Fruit fly (Drosophila melanogaster): ENCODE results near the gene viaf.

The viaf gene

DNA sequence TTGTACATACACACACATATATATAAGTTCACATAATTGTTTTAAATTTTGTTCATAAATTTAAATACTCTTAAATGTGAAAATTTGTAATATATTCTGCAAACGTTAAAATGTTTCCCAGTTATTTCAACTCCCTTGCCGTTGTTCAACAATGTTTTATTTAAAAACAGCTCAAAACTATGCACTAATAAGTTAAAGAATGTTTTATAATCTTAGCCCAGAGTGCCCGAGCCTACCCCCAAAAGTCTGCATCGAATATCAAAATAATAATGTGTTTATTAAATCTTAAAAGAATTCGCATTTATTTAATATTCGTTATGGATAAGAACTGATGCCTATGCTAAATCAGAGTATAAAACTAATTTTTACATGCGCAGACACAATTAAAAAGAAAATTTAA lies 15.0 kb upstream of the viaf start:
- TF ChIP-seq CG8478 (optimal IDR thresholded peaks at IDR 0.05) (no peak), CTCF (optimal IDR thresholded peaks at IDR 0.05) (no peak)

DNA sequence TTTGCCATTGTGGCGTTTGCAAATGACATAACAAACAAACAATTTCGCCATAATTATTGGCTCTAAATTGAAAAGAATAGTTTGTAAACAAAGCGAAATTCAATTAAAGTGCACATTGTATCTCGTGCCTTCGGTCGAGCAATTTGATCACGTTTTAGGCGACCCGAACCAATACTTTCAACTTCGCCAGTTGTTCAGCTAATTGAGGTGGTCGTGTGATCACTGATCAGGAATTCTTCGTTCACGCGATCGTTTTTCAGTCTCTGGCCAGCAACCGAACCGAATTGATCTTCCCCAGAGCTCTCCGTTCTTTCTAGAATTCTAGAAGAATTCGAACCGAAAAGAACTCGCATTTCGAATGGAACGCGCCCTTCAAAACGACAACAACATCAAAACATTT lies 11.2 kb upstream of the viaf start:
- TF ChIP-seq CG8478 (optimal IDR thresholded peaks at IDR 0.05) (no peak), CTCF (optimal IDR thresholded peaks at IDR 0.05) (no peak)

DNA sequence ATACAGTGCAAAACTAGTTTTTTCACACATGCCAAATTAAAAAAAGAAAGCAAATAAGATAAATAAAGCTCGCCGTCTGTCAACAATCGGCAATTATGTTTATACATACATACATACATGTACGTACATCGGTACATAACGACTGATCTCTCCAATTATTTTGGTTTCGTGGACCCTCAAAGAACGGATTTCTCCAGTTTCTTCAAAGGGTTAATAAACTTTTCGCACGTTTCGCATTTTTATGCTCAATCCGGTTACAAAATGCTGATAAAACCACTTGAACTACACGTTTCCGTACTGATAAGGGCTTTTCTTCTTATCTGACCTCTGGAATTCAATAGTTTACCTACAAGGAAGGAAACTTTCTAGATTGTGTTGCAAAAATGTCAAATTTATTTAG lies 10.5 kb upstream of the viaf start:
- TF ChIP-seq CTCF (optimal IDR thresholded peaks at IDR 0.05): no peak
- no peak for TF ChIP-seq CG8478 (optimal IDR thresholded peaks at IDR 0.05)

- TF ChIP-seq CG8478 (optimal IDR thresholded peaks at IDR 0.05): no peak
- TF ChIP-seq CTCF (optimal IDR thresholded peaks at IDR 0.05): peak; percentile 86 to 89
These were observed 9.6 kb upstream of the viaf start, which contains the start of the genes Pop2 and CG6928 for dm6 chr3L:12002321-12003248. Pop2 (minus strand) TSS chr3L:12002915. CG6928 (plus strand) TSS chr3L:12003155.

- no peak for TF ChIP-seq CG8478 (optimal IDR thresholded peaks at IDR 0.05)
- TF ChIP-seq CTCF (optimal IDR thresholded peaks at IDR 0.05): no peak
These were observed 5.0 kb upstream of the viaf start, which contains the start of gene Grip163 for dm6 chr3L:11997959-11998358. Grip163 (minus strand) TSS chr3L:11998138.

DNA sequence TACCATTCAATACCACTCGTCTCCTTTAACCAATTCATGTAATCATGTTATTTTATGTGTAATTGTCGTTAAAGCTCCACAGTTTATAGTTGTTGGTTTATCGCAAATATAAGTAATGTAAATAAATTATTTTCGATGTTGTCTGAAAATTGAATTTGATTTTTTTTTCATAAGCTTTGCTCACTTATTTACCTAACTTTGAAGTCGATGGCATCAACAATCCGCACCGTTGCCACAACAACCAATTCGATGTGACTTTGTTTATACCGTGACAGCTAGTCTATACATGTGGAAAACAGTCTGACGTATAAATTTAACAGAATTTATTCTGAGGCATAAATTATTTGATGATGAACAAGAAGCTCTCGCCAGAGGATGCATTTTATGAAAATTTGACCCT lies 2.5 kb downstream of the viaf start, which contains the start of gene CG6931:
CG6931 (plus strand) TSS at position 301 of the 400 bp plus-strand sequence.
- no peak for TF ChIP-seq CTCF (optimal IDR thresholded peaks at IDR 0.05)

- no peak for TF ChIP-seq CTCF (optimal IDR thresholded peaks at IDR 0.05)
- TF ChIP-seq CG8478 (optimal IDR thresholded peaks at IDR 0.05): no peak
These were observed 8.4 kb downstream of the viaf start, which contains the start of gene CG6938 for dm6 chr3L:11984606-11985005. CG6938 (plus strand) TSS chr3L:11984906.

DNA sequence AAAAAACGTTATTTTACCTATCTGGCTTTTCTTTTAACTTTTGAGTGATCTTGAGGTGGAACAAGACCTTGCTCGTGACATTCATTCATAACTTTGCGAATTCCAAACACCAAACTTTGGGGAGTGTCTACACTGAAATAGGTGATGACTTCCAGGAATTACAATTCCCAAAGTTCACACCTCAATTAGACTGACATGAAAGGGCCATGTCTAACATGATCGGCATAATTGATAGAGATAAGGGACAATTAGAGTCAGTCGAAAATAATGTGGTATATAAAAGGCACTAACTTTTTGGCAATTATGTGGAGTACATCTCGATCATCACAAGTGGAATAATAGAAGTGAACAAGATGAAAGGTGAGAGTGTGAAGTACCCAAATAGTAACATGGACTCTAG lies 17.2 kb downstream of the viaf start, which contains the start of gene CG43896:
CG43896 (plus strand) TSS at position 301 of the 400 bp plus-strand sequence.
- no peak for TF ChIP-seq CTCF (optimal IDR thresholded peaks at IDR 0.05)
- no peak for TF ChIP-seq CG8478 (optimal IDR thresholded peaks at IDR 0.05)

- no peak for TF ChIP-seq CTCF (optimal IDR thresholded peaks at IDR 0.05)
- TF ChIP-seq CG8478 (optimal IDR thresholded peaks at IDR 0.05): no peak
These were observed 18.4 kb downstream of the viaf start, which contains the start of gene CG14125 for dm6 chr3L:11974605-11975004. CG14125 (plus strand) TSS chr3L:11974905.

DNA sequence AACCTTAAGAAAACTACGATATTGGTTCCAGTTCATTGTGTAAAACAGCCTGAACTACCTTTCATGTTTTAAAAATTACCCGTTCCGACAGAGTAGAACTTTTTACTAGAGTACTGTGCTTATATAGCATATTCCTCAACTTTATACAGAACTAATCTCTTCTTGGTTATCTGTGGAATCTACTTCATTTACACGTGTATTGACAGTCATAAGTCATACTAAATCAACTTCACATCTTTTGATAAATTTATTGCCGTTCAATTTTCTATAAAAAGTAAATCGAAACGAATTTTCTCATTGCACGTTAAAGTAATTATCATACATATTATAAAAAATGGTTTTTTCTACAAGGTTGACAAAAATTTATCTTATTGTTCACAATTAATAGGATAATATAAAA lies 19.3 kb downstream of the viaf start, which contains the start of gene CG42397:
CG42397 (minus strand) TSS at position 101 of the 400 bp plus-strand sequence.
- TF ChIP-seq CTCF (optimal IDR thresholded peaks at IDR 0.05) (no peak), CG8478 (optimal IDR thresholded peaks at IDR 0.05) (no peak)

- TF ChIP-seq CG8478 (optimal IDR thresholded peaks at IDR 0.05) (no peak), CTCF (optimal IDR thresholded peaks at IDR 0.05) (no peak)
These were observed 20.1 kb downstream of the viaf start, which contains the start of gene Muc68E for dm6 chr3L:11972879-11973278. Muc68E (minus strand) TSS chr3L:11972979.

DNA sequence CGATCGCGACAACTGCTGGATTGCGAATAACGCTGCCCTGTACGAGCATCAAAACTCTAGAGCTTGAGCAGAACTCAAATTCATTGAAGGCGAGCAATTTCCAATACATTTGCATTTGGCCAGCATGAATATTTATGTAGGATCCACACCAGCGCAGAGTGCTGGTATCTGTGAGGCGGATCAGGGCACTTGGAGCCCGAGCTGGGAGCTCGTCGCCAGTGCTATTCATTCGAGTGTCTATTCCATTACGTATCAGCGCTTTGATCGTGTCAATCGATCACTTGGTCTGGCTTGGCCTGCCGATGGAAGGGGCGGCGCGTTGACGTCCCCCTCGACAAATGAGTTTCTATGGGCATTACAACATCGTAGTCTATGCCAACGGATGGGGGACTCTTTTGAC lies 26.9 kb downstream of the viaf start, which contains the start of gene prc:
prc (minus strand) TSS at position 28 of the 400 bp plus-strand sequence.
- TF ChIP-seq CTCF (optimal IDR thresholded peaks at IDR 0.05): no peak
- no peak for TF ChIP-seq CG8478 (optimal IDR thresholded peaks at IDR 0.05)

DNA sequence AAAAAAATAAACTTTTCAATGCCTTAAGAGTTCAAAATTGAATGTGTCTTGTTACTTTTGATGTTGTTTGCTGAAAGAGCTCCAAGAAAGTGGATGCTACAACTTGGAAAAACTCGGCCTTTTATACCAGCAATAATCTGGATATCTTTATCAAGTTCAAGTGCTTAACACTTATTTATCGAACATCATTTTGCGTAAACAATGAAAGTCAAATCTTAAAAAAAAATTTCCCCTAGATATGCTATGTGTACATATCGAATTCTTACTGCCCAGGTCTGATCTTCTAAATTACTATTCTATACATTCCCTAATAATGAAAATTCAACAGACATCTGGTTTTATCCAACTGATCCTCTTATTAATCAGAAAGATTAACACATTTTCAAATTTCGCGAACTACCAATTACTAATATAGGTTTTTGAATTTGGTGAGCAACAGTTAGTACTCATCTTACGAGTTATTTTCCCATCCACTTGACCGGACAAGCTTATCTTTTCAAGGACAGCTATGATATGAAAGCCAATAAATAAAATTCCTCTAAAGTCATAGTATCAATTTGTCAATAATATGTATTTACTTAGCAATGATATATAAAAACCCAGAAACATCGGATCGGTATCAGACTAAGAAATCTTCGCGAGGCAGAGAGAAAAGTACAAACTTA lies 35.2 kb downstream of the viaf start, which contains the start of the genes CG11570 and CG43294:
CG11570 (minus strand) TSS at position 101 of the 665 bp plus-strand sequence.
CG43294 (plus strand) TSS at position 615 of the 665 bp plus-strand sequence.
- no peak for TF ChIP-seq CTCF (optimal IDR thresholded peaks at IDR 0.05)
- TF ChIP-seq CG8478 (optimal IDR thresholded peaks at IDR 0.05): no peak

DNA sequence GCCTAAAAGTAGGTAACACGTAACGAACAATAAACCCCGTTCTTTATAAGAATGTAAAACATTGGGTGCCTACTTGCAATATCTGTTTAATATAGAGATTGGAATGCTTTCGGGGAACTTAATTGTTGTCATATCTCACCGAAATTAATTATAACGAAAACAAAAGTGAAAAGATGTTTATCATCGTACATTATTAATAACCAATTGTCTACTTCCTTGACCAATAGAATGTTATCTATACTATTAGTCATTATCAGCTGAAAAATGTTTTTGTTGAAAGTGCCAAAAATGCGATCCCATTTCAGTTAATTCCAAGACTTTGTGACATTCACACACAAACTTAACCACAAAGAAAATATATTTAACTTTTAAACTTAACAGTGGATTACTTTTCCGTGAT lies 39.2 kb downstream of the viaf start, which contains the start of gene CG7248:
CG7248 (plus strand) TSS at position 301 of the 400 bp plus-strand sequence.
- TF ChIP-seq CG8478 (optimal IDR thresholded peaks at IDR 0.05): no peak
- TF ChIP-seq CTCF (optimal IDR thresholded peaks at IDR 0.05): no peak

- TF ChIP-seq CG8478 (optimal IDR thresholded peaks at IDR 0.05) (no peak), CTCF (optimal IDR thresholded peaks at IDR 0.05) (no peak)
These were observed 39.8 kb downstream of the viaf start, which contains the start of gene obst-G for dm6 chr3L:11953217-11953616. obst-G (minus strand) TSS chr3L:11953317.
